Fruit fly (Drosophila melanogaster): ENCODE measurements around the gene CG11444.

The CG11444 gene

dm6 chrX:4503542-4503941 is 50.7 kb downstream of the CG11444 start (continued):
- no peak for TF ChIP-seq unc-4 (GFP tag; IDR thresholded peaks at IDR 0.05; ENCODE audit: partially characterized antibody)
- TF ChIP-seq row (GFP tag; IDR thresholded peaks at IDR 0.05): 0 out of 3 replicates have a peak, but pooled peaks have one; percentile 34
- no peak for TF ChIP-seq chinmo (GFP tag; IDR thresholded peaks at IDR 0.05; ENCODE audit: partially characterized antibody)
- peak; percentile 34 for TF ChIP-seq CG18599 (GFP tag; optimal IDR thresholded peaks at IDR 0.05)
- peak; percentile 6 for TF ChIP-seq CG11504 (tag; optimal IDR thresholded peaks at IDR 0.05)
- TF ChIP-seq tgo (GFP tag; IDR thresholded peaks at IDR 0.05): no peak
- no peak for TF ChIP-seq CG11085 (GFP tag; IDR thresholded peaks at IDR 0.05)
- TF ChIP-seq CG12769 (tag; optimal IDR thresholded peaks at IDR 0.05): peak; percentile 21
- no peak for TF ChIP-seq CG6175 (GFP tag; IDR thresholded peaks at IDR 0.05)
- no peak for TF ChIP-seq Sox102F (GFP tag; optimal IDR thresholded peaks at IDR 0.05)
- no peak for TF ChIP-seq maf-S (GFP tag; optimal IDR thresholded peaks at IDR 0.05)
- TF ChIP-seq CG15696 (tag; optimal IDR thresholded peaks at IDR 0.05): no peak
- no peak for TF ChIP-seq gcm (GFP tag; optimal IDR thresholded peaks at IDR 0.05)
- peak; percentile 30 for TF ChIP-seq lab (GFP tag; optimal IDR thresholded peaks at IDR 0.05)
- TF ChIP-seq CG1603 (tag; optimal IDR thresholded peaks at IDR 0.05): peak; percentile 19
- TF ChIP-seq pan (optimal IDR thresholded peaks at IDR 0.05): no peak
- no peak for TF ChIP-seq pan (GFP tag; optimal IDR thresholded peaks at IDR 0.05 in 1 of 2, IDR thresholded peaks at IDR 0.05 in 1 of 2)
- TF ChIP-seq pnt (GFP tag; optimal IDR thresholded peaks at IDR 0.05): no peak
- TF ChIP-seq nerfin-2 (GFP tag; IDR thresholded peaks at IDR 0.05; ENCODE audit: partially characterized antibody): no peak
- TF ChIP-seq CrebB (tag; optimal IDR thresholded peaks at IDR 0.05): no peak
- TF ChIP-seq her (GFP tag; optimal IDR thresholded peaks at IDR 0.05): no peak
- no peak for TF ChIP-seq MTF-1 (GFP tag; optimal IDR thresholded peaks at IDR 0.05; ENCODE audit: borderline replicate concordance)
- no peak for TF ChIP-seq chif (GFP tag; optimal IDR thresholded peaks at IDR 0.05)
- no peak for TF ChIP-seq ATbp (GFP tag; optimal IDR thresholded peaks at IDR 0.05)
- no peak for TF ChIP-seq Oaz (GFP tag; IDR thresholded peaks at IDR 0.05)
- no peak for TF ChIP-seq tin (GFP tag; optimal IDR thresholded peaks at IDR 0.05)
- TF ChIP-seq Med (GFP tag): peak; percentile 63
- peak; percentile 2 for TF ChIP-seq CG2678 (tag; optimal IDR thresholded peaks at IDR 0.05)
- no peak for TF ChIP-seq CG12104 (GFP tag; optimal IDR thresholded peaks at IDR 0.05)
- TF ChIP-seq dysf (GFP tag; IDR thresholded peaks at IDR 0.05): 0 out of 3 replicates have a peak, but pooled peaks have one; percentile 30
- peak; percentile 4 for TF ChIP-seq Hmr (GFP tag; optimal IDR thresholded peaks at IDR 0.05)
- no peak for TF ChIP-seq CG8290 (GFP tag; optimal IDR thresholded peaks at IDR 0.05)
- peak in 1 of 2 experiments; percentile 21 for TF ChIP-seq CG8290 (tag; optimal IDR thresholded peaks at IDR 0.05)

Measured in whole organism, embryonic.